Worm (Caenorhabditis elegans) whole organism, L2 larva: ENCODE data around the gene fbxc-7.

Experiments used
- C34F6.9 ChIP-seq: fragments of 150-350 bp; optimal IDR thresholded peaks from 2 replicates; lab custom pipeline; 2014; ENCODE audit warnings: missing biosample characterization, missing genetic modification characterization
- F13H6.1 ChIP-seq: sonication (generic microtip); optimal IDR thresholded peaks from 2 replicates; lab custom pipeline; 2016; ENCODE audit warnings: missing genetic modification characterization, missing compliant biosample characterization
- R02D3.7 ChIP-seq: fragments of 150-350 bp; optimal IDR thresholded peaks from 2 replicates; lab custom pipeline; 2014; ENCODE audit warnings: missing biosample characterization, missing genetic modification characterization
- Y55F3AM.14 ChIP-seq: fragments of 200-800 bp; sonication (Bioruptor generic); optimal IDR thresholded peaks from 2 replicates; lab custom pipeline; 2018; ENCODE audit warnings: mild to moderate bottlenecking, missing genetic modification characterization, missing compliant biosample characterization
- ZK546.5 ChIP-seq: sonication (generic microtip); optimal IDR thresholded peaks from 2 replicates; lab custom pipeline; 2017; ENCODE audit warnings: missing biosample characterization, missing genetic modification characterization
- alr-1 ChIP-seq: fragments of 150-350 bp; optimal IDR thresholded peaks from 2 replicates; lab custom pipeline; 2014; ENCODE audit warnings: missing biosample characterization, missing genetic modification characterization
- blmp-1 ChIP-seq: sonication (generic microtip); optimal IDR thresholded peaks from 2 replicates; lab custom pipeline; 2017; ENCODE audit warnings: missing genetic modification characterization, mild to moderate bottlenecking, missing compliant biosample characterization, antibody characterized with exemption, moderate library complexity; ENCODE audit not compliant: insufficient read depth
- ceh-82 ChIP-seq: fragments of 150-350 bp; optimal IDR thresholded peaks from 2 replicates; lab custom pipeline; 2014; ENCODE audit warnings: missing biosample characterization, missing genetic modification characterization
- crh-2 ChIP-seq: sonication (generic microtip); optimal IDR thresholded peaks from 2 replicates; lab custom pipeline; 2017; ENCODE audit warnings: missing biosample characterization, missing genetic modification characterization
- dmd-4 ChIP-seq: sonication (generic microtip); optimal IDR thresholded peaks from 2 replicates; lab custom pipeline; 2017; ENCODE audit warnings: missing biosample characterization, missing genetic modification characterization
- egl-27 ChIP-seq: sonication (generic microtip); optimal IDR thresholded peaks from 3 replicates; lab custom pipeline; 2017; ENCODE audit warnings: missing biosample characterization, missing genetic modification reagents, missing genetic modification characterization
- elt-3 ChIP-seq: sonication (generic microtip); optimal IDR thresholded peaks from 2 replicates; lab custom pipeline; 2017; ENCODE audit warnings: missing biosample characterization, missing genetic modification characterization
- fos-1 ChIP-seq: fragments of 150-350 bp; optimal IDR thresholded peaks from 2 replicates; lab custom pipeline; 2014; ENCODE audit warnings: missing biosample characterization, missing genetic modification characterization
- gmeb-1 ChIP-seq: fragments of 150-350 bp; optimal IDR thresholded peaks from 2 replicates; lab custom pipeline; 2014; ENCODE audit warnings: missing biosample characterization, missing genetic modification characterization
- lsy-2 ChIP-seq, 2 experiments: fragments of 150-350 bp in 1 of 2; sonication (generic microtip) in 1 of 2; optimal IDR thresholded peaks; 2 replicates each; lab custom pipeline; 2014 to 2017; ENCODE audit warnings: missing biosample characterization in 2 of 2, missing genetic modification characterization in 2 of 2
- mbf-1 ChIP-seq: sonication (generic microtip); optimal IDR thresholded peaks from 2 replicates; lab custom pipeline; 2017; ENCODE audit warnings: missing biosample characterization, missing genetic modification characterization
- mdl-1 ChIP-seq, 2 experiments: fragments of 150-350 bp in 1 of 2; sonication (generic microtip) in 1 of 2; optimal IDR thresholded peaks; 2 replicates each; lab custom pipeline; 2017; ENCODE audit warnings: missing biosample characterization in 2 of 2, missing genetic modification characterization in 2 of 2
- nhr-10 ChIP-seq: sonication (generic microtip); optimal IDR thresholded peaks from 2 replicates; lab custom pipeline; 2017; ENCODE audit warnings: missing biosample characterization, missing genetic modification characterization
- nhr-11 ChIP-seq: fragments of 150-350 bp; optimal IDR thresholded peaks from 2 replicates; lab custom pipeline; 2014; ENCODE audit warnings: missing biosample characterization, missing genetic modification characterization
- nhr-21 ChIP-seq: fragments of 150-350 bp; optimal IDR thresholded peaks from 2 replicates; lab custom pipeline; 2014; ENCODE audit warnings: missing biosample characterization, missing genetic modification characterization
- nhr-23 ChIP-seq: fragments of 150-350 bp; optimal IDR thresholded peaks from 2 replicates; lab custom pipeline; 2014; ENCODE audit warnings: missing biosample characterization, missing genetic modification reagents, missing genetic modification characterization
- nhr-237 ChIP-seq: fragments of 150-350 bp; optimal IDR thresholded peaks from 2 replicates; lab custom pipeline; 2014; ENCODE audit warnings: missing biosample characterization, missing genetic modification characterization
- nhr-6 ChIP-seq: fragments of 150-350 bp; optimal IDR thresholded peaks from 2 replicates; lab custom pipeline; 2014; ENCODE audit warnings: missing biosample characterization, missing genetic modification characterization
- nhr-77 ChIP-seq: fragments of 150-350 bp; optimal IDR thresholded peaks from 2 replicates; lab custom pipeline; 2014; ENCODE audit warnings: missing biosample characterization, missing genetic modification characterization
- peb-1 ChIP-seq: fragments of 150-350 bp; optimal IDR thresholded peaks from 2 replicates; lab custom pipeline; 2014; ENCODE audit warnings: missing biosample characterization, missing genetic modification characterization
- skn-1 ChIP-seq: sonication (generic microtip); optimal IDR thresholded peaks from 2 replicates; lab custom pipeline; 2017; ENCODE audit warnings: missing biosample characterization, missing genetic modification characterization
- sma-3 ChIP-seq: sonication (generic microtip); optimal IDR thresholded peaks from 2 replicates; lab custom pipeline; 2016; ENCODE audit warnings: missing genetic modification reagents, missing genetic modification characterization, missing compliant biosample characterization
- sma-9 ChIP-seq, 2 experiments: fragments of 150-350 bp in 1 of 2; sonication (generic microtip) in 1 of 2; optimal IDR thresholded peaks; 2 replicates each; lab custom pipeline; 2014 to 2016; ENCODE audit warnings: missing genetic modification characterization in 2 of 2, mild to moderate bottlenecking in 1 of 2, missing biosample characterization in 1 of 2, missing compliant biosample characterization in 1 of 2, missing genetic modification reagents in 1 of 2, moderate library complexity in 1 of 2
- snpc-4 ChIP-seq: fragments of 150-350 bp; optimal IDR thresholded peaks from 2 replicates; lab custom pipeline; 2014; ENCODE audit warnings: missing biosample characterization, missing genetic modification characterization
- unc-39 ChIP-seq: fragments of 150-350 bp; optimal IDR thresholded peaks from 2 replicates; lab custom pipeline; 2014; ENCODE audit warnings: missing biosample characterization, missing genetic modification characterization
- unc-55 ChIP-seq: fragments of 150-350 bp; sonication (generic microtip); optimal IDR thresholded peaks from 3 replicates; lab custom pipeline; 2014; ENCODE audit warnings: missing biosample characterization, missing genetic modification reagents, missing genetic modification characterization
- unc-62 ChIP-seq: fragments of 150-350 bp; optimal IDR thresholded peaks from 2 replicates; lab custom pipeline; 2014; ENCODE audit warnings: missing biosample characterization, missing genetic modification reagents, missing genetic modification characterization
- zag-1 ChIP-seq: fragments of 150-350 bp; optimal IDR thresholded peaks from 2 replicates; lab custom pipeline; 2014; ENCODE audit warnings: missing biosample characterization, missing genetic modification characterization
- ztf-11 ChIP-seq: sonication (generic microtip); optimal IDR thresholded peaks from 2 replicates; lab custom pipeline; 2017; ENCODE audit warnings: missing biosample characterization, missing genetic modification characterization
- ztf-4 ChIP-seq: fragments of 150-350 bp; optimal IDR thresholded peaks from 2 replicates; lab custom pipeline; 2014; ENCODE audit warnings: missing biosample characterization, missing genetic modification characterization

fbxc-7 gene

ce11 chrII:915206-915605 lies 39.5 kb upstream of the fbxc-7 start:
- TF ChIP-seq gmeb-1 (tag; lab: Kevin White, UChicago) (peak; percentile 59), sma-9 (GFP tag; optimal IDR thresholded peaks at IDR 0.05; lab: Kevin White, UChicago) (peak; percentile 55), sma-9 (tag; optimal IDR thresholded peaks at IDR 0.05; lab: Kevin White, UChicago) (no peak), fos-1 (tag; lab: Kevin White, UChicago) (peak; percentile 99), skn-1 (tag; lab: Kevin White, UChicago) (no peak), sma-3 (GFP tag; lab: Kevin White, UChicago) (peak; percentile 26), egl-27 (tag; lab: Kevin White, UChicago) (peak; percentile 85), unc-62 (GFP tag; lab: Kevin White, UChicago) (no peak), crh-2 (tag; lab: Kevin White, UChicago) (peak; percentile 30)

- TF ChIP-seq alr-1 (no peak), sma-9 (GFP tag; optimal IDR thresholded peaks at IDR 0.05; lab: Kevin White, UChicago) (no peak), sma-9 (tag; optimal IDR thresholded peaks at IDR 0.05; lab: Kevin White, UChicago) (no peak), nhr-10 (no peak), peb-1 (tag; lab: Kevin White, UChicago) (no peak), Y55F3AM.14 (no peak), nhr-6 (no peak), R02D3.7 (tag; lab: Kevin White, UChicago) (no peak), mbf-1 (tag; lab: Kevin White, UChicago) (no peak), unc-62 (GFP tag; lab: Kevin White, UChicago) (no peak), elt-3 (no peak), skn-1 (tag; lab: Kevin White, UChicago) (no peak), nhr-21 (tag; lab: Kevin White, UChicago) (no peak), blmp-1 (tag; lab: Kevin White, UChicago) (no peak), nhr-237 (tag; lab: Kevin White, UChicago) (no peak), ceh-82 (no peak), C34F6.9 (tag; lab: Kevin White, UChicago) (no peak), unc-55 (GFP tag; lab: Kevin White, UChicago) (no peak)
Measured at ce11 chrII:915780-916179, 38.9 kb upstream of the fbxc-7 start, which contains the start of gene fbxc-29. fbxc-29 (plus strand) TSS chrII:916080.

- TF ChIP-seq nhr-11 (no peak), mbf-1 (tag; lab: Kevin White, UChicago) (no peak), zag-1 (tag; lab: Kevin White, UChicago) (no peak), C34F6.9 (tag; lab: Kevin White, UChicago) (no peak), snpc-4 (no peak)
Measured at ce11 chrII:917324-917723, 37.4 kb upstream of the fbxc-7 start, which contains the start of gene fbxc-30. fbxc-30 (plus strand) TSS chrII:917624.

- TF ChIP-seq unc-39 (tag; lab: Kevin White, UChicago), result no peak
- TF ChIP-seq snpc-4, result no peak
- TF ChIP-seq F13H6.1 (tag; lab: Kevin White, UChicago), result no peak
- TF ChIP-seq lsy-2 (tag; optimal IDR thresholded peaks at IDR 0.05; lab: Kevin White, UChicago), result no peak
- no peak for TF ChIP-seq crh-2 (tag; lab: Kevin White, UChicago)
- TF ChIP-seq ztf-4 (tag; lab: Kevin White, UChicago), result no peak
- no peak for TF ChIP-seq egl-27 (tag; lab: Kevin White, UChicago)
- TF ChIP-seq dmd-4 (tag; lab: Kevin White, UChicago), result no peak
- no peak for TF ChIP-seq nhr-11
- no peak for TF ChIP-seq ZK546.5 (tag; lab: Kevin White, UChicago)
- TF ChIP-seq mdl-1 (tag; optimal IDR thresholded peaks at IDR 0.05; lab: Kevin White, UChicago), result no peak
- no peak for TF ChIP-seq nhr-23 (tag; lab: Kevin White, UChicago)
- TF ChIP-seq ztf-11 (tag; lab: Kevin White, UChicago), result no peak
- no peak for TF ChIP-seq nhr-77 (tag; lab: Kevin White, UChicago)
- no peak for TF ChIP-seq blmp-1 (tag; lab: Kevin White, UChicago)
Measured at ce11 chrII:920326-920725, 34.4 kb upstream of the fbxc-7 start.

- TF ChIP-seq R02D3.7 (tag; lab: Kevin White, UChicago), result no peak
- TF ChIP-seq fos-1 (tag; lab: Kevin White, UChicago), result peak; percentile 84
Measured at ce11 chrII:922778-923177, 31.9 kb upstream of the fbxc-7 start.
